Worm (Caenorhabditis elegans) whole organism, mixed stage, embryonic: ENCODE measurements around the gene nhr-101.

ENCODE experiments used
- drap-1 ChIP-seq: fragments of 200-800 bp; sonication (Bioruptor generic); optimal IDR thresholded peaks from 3 replicates; lab custom pipeline; 2018; ENCODE audit warnings: mild to moderate bottlenecking, missing genetic modification characterization, missing compliant biosample characterization
- mls-2 ChIP-seq: sonication (generic microtip); optimal IDR thresholded peaks from 2 replicates; lab custom pipeline; 2016; ENCODE audit warnings: mild to moderate bottlenecking, missing genetic modification characterization, moderate library complexity, missing compliant biosample characterization
- nhr-28 ChIP-seq: fragments of 150-350 bp; optimal IDR thresholded peaks from 2 replicates; lab custom pipeline; 2014; ENCODE audit warnings: missing biosample characterization, missing genetic modification characterization
- pha-4 ChIP-seq: fragments of 150-350 bp; optimal IDR thresholded peaks from 2 replicates; lab custom pipeline; 2018; ENCODE audit warnings: missing biosample characterization, missing genetic modification reagents, missing genetic modification characterization
- snpc-4 ChIP-seq: fragments of 150-350 bp; optimal IDR thresholded peaks from 2 replicates; lab custom pipeline; 2014; ENCODE audit warnings: missing biosample characterization, missing genetic modification characterization
- sptf-1 ChIP-seq: sonication (generic microtip); optimal IDR thresholded peaks from 2 replicates; lab custom pipeline; 2017; ENCODE audit warnings: mild to moderate bottlenecking, missing genetic modification characterization, moderate library complexity, missing compliant biosample characterization
- zip-8 ChIP-seq: fragments of 150-350 bp; optimal IDR thresholded peaks from 2 replicates; lab custom pipeline; 2014; ENCODE audit warnings: missing biosample characterization, missing genetic modification characterization
- ztf-11 ChIP-seq: fragments of 150-350 bp; optimal IDR thresholded peaks from 2 replicates; lab custom pipeline; 2014; ENCODE audit warnings: missing biosample characterization, missing genetic modification characterization

DNA sequence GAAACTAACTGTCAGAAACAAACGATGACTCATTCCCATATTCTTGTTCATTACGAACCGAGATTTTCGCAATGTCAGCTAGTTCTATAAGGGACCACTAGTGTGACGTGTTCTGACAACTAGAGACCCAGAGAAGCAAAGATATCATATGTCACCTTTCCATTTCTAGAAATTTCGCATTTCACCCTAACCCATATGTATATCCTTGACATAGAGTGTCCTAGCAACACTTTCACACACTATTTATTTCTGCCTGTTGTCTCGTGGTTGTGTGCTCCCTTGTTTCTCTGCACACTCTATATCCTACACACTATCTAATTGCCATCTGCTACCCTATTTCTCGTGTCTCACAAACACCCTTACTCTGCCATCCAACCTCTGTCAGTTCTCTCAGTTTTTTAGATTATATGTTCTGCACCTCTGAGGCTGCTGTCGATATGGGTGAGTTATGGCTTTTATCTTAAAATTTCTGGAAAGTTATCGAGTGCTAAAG, 21.3 kb upstream of the nhr-101 start, which contains the start of the genes F38B7.17 and F38B7.3:
- TF ChIP-seq nhr-28 (tag; lab: Kevin White, UChicago) (no peak), ztf-11 (no peak), mls-2 (tag; lab: Kevin White, UChicago) (no peak), snpc-4 (tag; lab: Kevin White, UChicago) (no peak), zip-8 (no peak), pha-4 (tag; lab: Kevin White, UChicago) (peak; percentile 50), drap-1 (GFP tag; lab: Kevin White, UChicago) (no peak), sptf-1 (tag; lab: Kevin White, UChicago) (no peak)
